Fruit fly (Drosophila melanogaster) whole organism, embryonic: Measurements from ENCODE around the gene GC2.
A peak's percentile ranks its signal among the peaks of the same experiment; 100 is the strongest.

Experiments used
- B-H2 ChIP-seq: fragments of 200-800 bp; sonication (Bioruptor generic); optimal IDR thresholded peaks from 2 replicates; lab custom pipeline; 2018; ENCODE audit warnings: missing biosample characterization, mild to moderate bottlenecking, missing genetic modification characterization
- CG10543 ChIP-seq: fragments of 200-800 bp; sonication (Bioruptor generic); optimal IDR thresholded peaks from 3 replicates; lab custom pipeline; 2017; ENCODE audit warnings: missing biosample characterization, mild to moderate bottlenecking, missing genetic modification characterization, moderate library complexity
- CG11085 ChIP-seq: fragments of 200-800 bp; sonication (Bioruptor generic); IDR thresholded peaks from 2 replicates; pipeline ENCODE4 v1.3.6; 2022; ENCODE audit warnings: missing biosample characterization, missing genetic modification characterization
- CG11560 ChIP-seq: fragments of 200-800 bp; sonication (Bioruptor generic); IDR thresholded peaks from 3 replicates; pipeline ENCODE4 v1.3.6; 2022; ENCODE audit warnings: missing biosample characterization, missing genetic modification characterization
- CG1603 ChIP-seq: fragments of 200-800 bp; sonication (Bioruptor generic); optimal IDR thresholded peaks from 2 replicates; lab custom pipeline; 2019; ENCODE audit warnings: missing biosample characterization, mild to moderate bottlenecking, missing genetic modification characterization, moderate library complexity
- CG17829 ChIP-seq: fragments of 200-800 bp; optimal IDR thresholded peaks from 2 replicates; lab custom pipeline; 2019; ENCODE audit warnings: missing biosample characterization, mild to moderate bottlenecking, missing genetic modification characterization, moderate library complexity
- CG18262 ChIP-seq: fragments of 200-800 bp; optimal IDR thresholded peaks from 3 replicates; lab custom pipeline; 2019; ENCODE audit warnings: missing biosample characterization, mild to moderate bottlenecking, missing genetic modification characterization, moderate library complexity
- CG1832 ChIP-seq: fragments of 200-800 bp; sonication (Bioruptor generic); optimal IDR thresholded peaks from 2 replicates; lab custom pipeline; 2017; ENCODE audit warnings: missing biosample characterization, mild to moderate bottlenecking, missing genetic modification characterization, inconsistent platforms
- CG2712 ChIP-seq: fragments of 200-800 bp; optimal IDR thresholded peaks from 3 replicates; lab custom pipeline; 2019; ENCODE audit warnings: missing biosample characterization, mild to moderate bottlenecking, missing genetic modification characterization, moderate library complexity
- CG30020 ChIP-seq: fragments of 200-800 bp; optimal IDR thresholded peaks from 2 replicates; lab custom pipeline; 2019; ENCODE audit warnings: missing biosample characterization, mild to moderate bottlenecking, missing genetic modification characterization, moderate library complexity
- CG3065 ChIP-seq: fragments of 200-800 bp; sonication (Bioruptor generic); optimal IDR thresholded peaks from 2 replicates; lab custom pipeline; 2016; ENCODE audit warnings: missing biosample characterization, missing genetic modification characterization
- CG33557 ChIP-seq: fragments of 200-800 bp; sonication (Bioruptor generic); optimal IDR thresholded peaks from 2 replicates; lab custom pipeline; 2019; ENCODE audit warnings: missing biosample characterization, mild to moderate bottlenecking, missing genetic modification characterization, moderate library complexity
- CG4617 ChIP-seq: fragments of 200-800 bp; sonication (Bioruptor generic); optimal IDR thresholded peaks from 3 replicates; lab custom pipeline; 2016; ENCODE audit warnings: missing biosample characterization, missing genetic modification characterization, borderline replicate concordance
- CG5245 ChIP-seq: fragments of 200-800 bp; sonication (Bioruptor generic); optimal IDR thresholded peaks from 3 replicates; lab custom pipeline; 2016; ENCODE audit warnings: missing biosample characterization, missing genetic modification characterization
- CG6254 ChIP-seq: fragments of 200-800 bp; sonication (Bioruptor generic); optimal IDR thresholded peaks from 3 replicates; lab custom pipeline; 2017; ENCODE audit warnings: mild to moderate bottlenecking, missing biosample characterization, missing genetic modification reagents, missing genetic modification characterization
- CG8765 ChIP-seq: fragments of 200-800 bp; sonication (Bioruptor generic); IDR thresholded peaks from 2 replicates; pipeline ENCODE4 v1.3.6; 2022; ENCODE audit warnings: missing biosample characterization, missing genetic modification characterization
- ERR ChIP-seq: fragments of 200-800 bp; sonication (Bioruptor generic); optimal IDR thresholded peaks from 2 replicates; lab custom pipeline; 2016; ENCODE audit warnings: missing biosample characterization, missing genetic modification characterization
- Fer1 ChIP-seq: fragments of 200-800 bp; sonication (Bioruptor generic); optimal IDR thresholded peaks from 2 replicates; lab custom pipeline; 2017; ENCODE audit warnings: missing biosample characterization, mild to moderate bottlenecking, missing genetic modification characterization
- HLH4C ChIP-seq: fragments of 200-800 bp; sonication (Bioruptor generic); IDR thresholded peaks from 3 replicates; pipeline ENCODE4 v1.3.6; 2022; ENCODE audit warnings: missing biosample characterization, missing genetic modification characterization; ENCODE audit not compliant: partially characterized antibody
- Jarid2 ChIP-seq: fragments of 200-800 bp; sonication (Bioruptor generic); optimal IDR thresholded peaks from 3 replicates; lab custom pipeline; 2017; ENCODE audit warnings: mild to moderate bottlenecking, missing biosample characterization, missing genetic modification reagents, missing genetic modification characterization
- Med ChIP-seq: fragments of 200-800 bp; sonication (Bioruptor generic); peaks from one replicate; lab custom pipeline; 2016; ENCODE audit warnings: missing biosample characterization, missing genetic modification characterization, mild to moderate bottlenecking, inconsistent platforms, moderate library complexity
- Myb ChIP-seq: fragments of 200-800 bp; sonication (Bioruptor generic); optimal IDR thresholded peaks from 2 replicates; lab custom pipeline; 2016; ENCODE audit warnings: missing biosample characterization, missing genetic modification characterization
- NC2β ChIP-seq: fragments of 200-800 bp; sonication (Bioruptor generic); optimal IDR thresholded peaks from 2 replicates; lab custom pipeline; 2016; ENCODE audit warnings: missing biosample characterization, missing genetic modification characterization
- Optix ChIP-seq: fragments of 200-800 bp; sonication (Bioruptor generic); IDR thresholded peaks from 3 replicates; pipeline ENCODE4 v1.3.6; 2022; ENCODE audit warnings: missing biosample characterization, missing genetic modification characterization
- Pdp1 ChIP-seq, 2 experiments: fragments of 200-800 bp; sonication (Bioruptor generic); optimal IDR thresholded peaks; 3 replicates each; lab custom pipeline; 2016; ENCODE audit warnings: missing biosample characterization in 2 of 2, missing genetic modification characterization in 2 of 2, mild to moderate bottlenecking in 1 of 2, moderate library complexity in 1 of 2
- Six4 ChIP-seq: fragments of 200-800 bp; sonication (Bioruptor generic); optimal IDR thresholded peaks from 2 replicates; lab custom pipeline; 2016; ENCODE audit warnings: missing biosample characterization, missing genetic modification characterization
- Sox100B ChIP-seq: fragments of 200-800 bp; sonication (Bioruptor generic); optimal IDR thresholded peaks from 3 replicates; lab custom pipeline; 2018; ENCODE audit warnings: missing biosample characterization, mild to moderate bottlenecking, missing genetic modification characterization
- Vsx1 ChIP-seq: fragments of 200-800 bp; sonication (Bioruptor generic); optimal IDR thresholded peaks from 2 replicates; lab custom pipeline; 2017; ENCODE audit warnings: missing biosample characterization, mild to moderate bottlenecking, missing genetic modification characterization, missing genetic modification reagents
- Xrp1 ChIP-seq: fragments of 200-800 bp; sonication (Bioruptor generic); IDR thresholded peaks from 2 replicates; pipeline ENCODE4 v1.3.6; 2022; ENCODE audit warnings: missing biosample characterization, missing genetic modification characterization
- bab2 ChIP-seq: fragments of 200-800 bp; sonication (Bioruptor generic); optimal IDR thresholded peaks from 2 replicates; lab custom pipeline; 2016; ENCODE audit warnings: missing biosample characterization, missing genetic modification characterization
- corto ChIP-seq: fragments of 200-800 bp; sonication (Bioruptor generic); optimal IDR thresholded peaks from 2 replicates; lab custom pipeline; 2016; ENCODE audit warnings: missing biosample characterization, mild to moderate bottlenecking, missing genetic modification characterization, moderate library complexity
- danr ChIP-seq: fragments of 200-800 bp; sonication (Bioruptor generic); IDR thresholded peaks from 2 replicates; pipeline ENCODE4 v1.3.6; 2022; ENCODE audit warnings: missing biosample characterization, missing genetic modification characterization
- ems ChIP-seq: fragments of 200-800 bp; sonication (Bioruptor generic); optimal IDR thresholded peaks from 3 replicates; lab custom pipeline; 2016; ENCODE audit warnings: missing biosample characterization, missing genetic modification characterization
- fd3F ChIP-seq: fragments of 200-800 bp; sonication (Bioruptor generic); optimal IDR thresholded peaks from 2 replicates; lab custom pipeline; 2018; ENCODE audit warnings: missing biosample characterization, mild to moderate bottlenecking, missing genetic modification characterization, moderate library complexity
- ftz-f1 ChIP-seq: fragments of 200-800 bp; sonication (Bioruptor generic); optimal IDR thresholded peaks from 2 replicates; lab custom pipeline; 2016; ENCODE audit warnings: missing biosample characterization, missing genetic modification characterization
- gfzf ChIP-seq: fragments of 200-800 bp; sonication (Bioruptor generic); optimal IDR thresholded peaks from 2 replicates; lab custom pipeline; 2016; ENCODE audit warnings: missing biosample characterization, mild to moderate bottlenecking, missing genetic modification characterization, moderate library complexity
- gt ChIP-seq: fragments of 200-800 bp; sonication (Bioruptor generic); IDR thresholded peaks from 2 replicates; pipeline ENCODE4 v1.3.6; 2022; ENCODE audit warnings: missing biosample characterization, missing genetic modification characterization
- insv ChIP-seq, 2 experiments: fragments of 200-800 bp; sonication (Bioruptor generic); optimal IDR thresholded peaks; 3 replicates each; lab custom pipeline; 2016 to 2018; ENCODE audit warnings: missing biosample characterization in 2 of 2, missing genetic modification characterization in 2 of 2
- nerfin-1 ChIP-seq: fragments of 200-800 bp; sonication (Bioruptor generic); optimal IDR thresholded peaks from 3 replicates; lab custom pipeline; 2019; ENCODE audit warnings: missing biosample characterization, mild to moderate bottlenecking, missing genetic modification characterization, moderate library complexity
- nom ChIP-seq: fragments of 200-800 bp; sonication (Bioruptor generic); optimal IDR thresholded peaks from 2 replicates; lab custom pipeline; 2017; ENCODE audit warnings: missing biosample characterization, missing genetic modification characterization, mild to moderate bottlenecking, moderate library complexity, missing genetic modification reagents
- psq ChIP-seq: fragments of 200-800 bp; sonication (Bioruptor generic); optimal IDR thresholded peaks from 2 replicates; lab custom pipeline; 2017; ENCODE audit warnings: missing biosample characterization, missing genetic modification characterization
- repo ChIP-seq: fragments of 200-800 bp; sonication (Bioruptor generic); optimal IDR thresholded peaks from 2 replicates; lab custom pipeline; 2016; ENCODE audit warnings: missing biosample characterization, missing genetic modification characterization
- schlank ChIP-seq: fragments of 200-800 bp; sonication (Bioruptor generic); optimal IDR thresholded peaks from 2 replicates; lab custom pipeline; 2018; ENCODE audit warnings: missing biosample characterization, mild to moderate bottlenecking, missing genetic modification characterization
- sd ChIP-seq: fragments of 200-800 bp; sonication (Bioruptor generic); optimal IDR thresholded peaks from 3 replicates; lab custom pipeline; 2018; ENCODE audit warnings: missing biosample characterization, mild to moderate bottlenecking, missing genetic modification characterization, moderate library complexity
- sug ChIP-seq: fragments of 200-800 bp; optimal IDR thresholded peaks from 2 replicates; lab custom pipeline; 2019; ENCODE audit warnings: missing biosample characterization, mild to moderate bottlenecking, missing genetic modification characterization, moderate library complexity
- ttk ChIP-seq: fragments of 200-800 bp; sonication (Bioruptor generic); IDR thresholded peaks from 2 replicates; pipeline ENCODE4 v2.1.2; 2022; ENCODE audit warnings: missing biosample characterization, missing genetic modification characterization
- tup ChIP-seq: fragments of 200-800 bp; sonication (Bioruptor generic); optimal IDR thresholded peaks from 2 replicates; lab custom pipeline; 2016; ENCODE audit warnings: missing biosample characterization, mild to moderate bottlenecking, missing genetic modification characterization, moderate library complexity
- unc-4 ChIP-seq: fragments of 200-800 bp; sonication (Bioruptor generic); IDR thresholded peaks from 2 replicates; pipeline ENCODE4 v1.3.6; 2022; ENCODE audit warnings: missing biosample characterization, missing genetic modification characterization; ENCODE audit not compliant: partially characterized antibody
- vnd ChIP-seq: fragments of 200-800 bp; sonication (Bioruptor generic); IDR thresholded peaks from 3 replicates; pipeline ENCODE4 v1.3.6; 2022; ENCODE audit warnings: missing biosample characterization, missing genetic modification characterization; ENCODE audit not compliant: partially characterized antibody
- zfh2 ChIP-seq: fragments of 200-800 bp; sonication (Bioruptor generic); optimal IDR thresholded peaks from 2 replicates; lab custom pipeline; 2016; ENCODE audit warnings: missing biosample characterization, missing genetic modification characterization

GC2 gene

dm6 chr3R:11948903-11949358 is 22.6 kb upstream of the GC2 start, which contains the start of gene Cad87A (continued):
- no peak for TF ChIP-seq corto (GFP tag; lab: Kevin White, UChicago)
- TF ChIP-seq CG30020 (tag; lab: Kevin White, UChicago) = no peak
- TF ChIP-seq CG2712 (tag; lab: Kevin White, UChicago) = peak; percentile 28
- peak; percentile 20 for TF ChIP-seq sug
- no peak for TF ChIP-seq CG4617 (GFP tag; lab: Kevin White, UChicago)
- peak; percentile 91 for TF ChIP-seq Med (GFP tag; lab: Kevin White, UChicago)
- no peak for TF ChIP-seq vnd (GFP tag; lab: Robert Waterston, UW)
- peak; percentile 6 for TF ChIP-seq B-H2 (GFP tag; lab: Kevin White, UChicago)
- no peak for TF ChIP-seq CG11085 (GFP tag; lab: Robert Waterston, UW)
- TF ChIP-seq CG1832 (GFP tag; lab: Kevin White, UChicago) = no peak
- TF ChIP-seq insv (GFP tag; optimal IDR thresholded peaks at IDR 0.05; lab: Kevin White, UChicago) = peak in 1 of 2 experiments; percentile 9
- no peak for TF ChIP-seq gt (GFP tag; lab: Robert Waterston, UW)
- peak; percentile 49 for TF ChIP-seq CG1603 (tag; lab: Kevin White, UChicago)
- TF ChIP-seq Six4 (GFP tag; lab: Kevin White, UChicago) = no peak
- TF ChIP-seq CG33557 (GFP tag; lab: Kevin White, UChicago) = no peak
- TF ChIP-seq Sox100B = no peak
- no peak for TF ChIP-seq CG6254
- peak; percentile 69 for TF ChIP-seq CG17829 (tag; lab: Kevin White, UChicago)
- TF ChIP-seq Vsx1 (GFP tag; lab: Kevin White, UChicago) = peak; percentile 67
- no peak for TF ChIP-seq psq (GFP tag; lab: Kevin White, UChicago)
- TF ChIP-seq CG10543 = peak; percentile 69
- TF ChIP-seq repo (GFP tag; lab: Kevin White, UChicago) = peak; percentile 58
- no peak for TF ChIP-seq zfh2 (GFP tag; lab: Kevin White, UChicago)
- TF ChIP-seq Myb = no peak
- TF ChIP-seq Fer1 (GFP tag; lab: Kevin White, UChicago) = peak; percentile 41
- peak; percentile 39 for TF ChIP-seq NC2β
- peak; percentile 71 for TF ChIP-seq sd
- peak; percentile 91 for TF ChIP-seq gfzf (GFP tag; lab: Kevin White, UChicago)
- TF ChIP-seq CG18262 (tag; lab: Kevin White, UChicago) = peak; percentile 20
- no peak for TF ChIP-seq ttk (GFP tag; lab: Robert Waterston, UW)
- TF ChIP-seq ftz-f1 (GFP tag; lab: Kevin White, UChicago) = peak; percentile 60
- peak in 1 of 2 experiments; percentile 78 for TF ChIP-seq Pdp1 (GFP tag; optimal IDR thresholded peaks at IDR 0.05; lab: Kevin White, UChicago)
- TF ChIP-seq unc-4 (GFP tag; lab: Robert Waterston, UW) = no peak
- TF ChIP-seq CG11560 (tag; lab: Robert Waterston, UW) = no peak
- no peak for TF ChIP-seq CG3065 (GFP tag; lab: Kevin White, UChicago)
- peak; percentile 34 for TF ChIP-seq ems
- TF ChIP-seq Xrp1 = no peak
- TF ChIP-seq nom (GFP tag; lab: Kevin White, UChicago) = peak; percentile 77
- no peak for TF ChIP-seq CG8765 (GFP tag; lab: Robert Waterston, UW)
- peak; percentile 65 for TF ChIP-seq nerfin-1
- TF ChIP-seq ERR = no peak
- TF ChIP-seq schlank (tag; lab: Kevin White, UChicago) = no peak
- peak; percentile 96 for TF ChIP-seq Jarid2 (GFP tag; lab: Kevin White, UChicago)
- no peak for TF ChIP-seq bab2
- TF ChIP-seq Optix = no peak
- TF ChIP-seq danr (GFP tag; lab: Robert Waterston, UW) = no peak
- no peak for TF ChIP-seq fd3F (GFP tag; lab: Kevin White, UChicago)
- TF ChIP-seq CG5245 (GFP tag; lab: Kevin White, UChicago) = no peak
- TF ChIP-seq HLH4C (GFP tag; lab: Robert Waterston, UW) = no peak
- TF ChIP-seq tup (GFP tag; lab: Kevin White, UChicago) = no peak
